Fruit fly (Drosophila melanogaster): ENCODE measurements around the gene phu.

Gene phu

dm6 chr3R:9533181-9534124, 38.9 kb downstream of the phu start (continued):
- TF ChIP-seq CG16815 (GFP tag; optimal IDR thresholded peaks at IDR 0.05) (peak; percentile 96), CG7372 (GFP tag; IDR thresholded peaks at IDR 0.05) (peak; percentile 92), hb (GFP tag; IDR thresholded peaks at IDR 0.05; ENCODE audit: partially characterized antibody) (no peak), CG17568 (GFP tag; optimal IDR thresholded peaks at IDR 0.05) (peak; percentile 87), Atf3 (GFP tag; optimal IDR thresholded peaks at IDR 0.05) (peak; percentile 84), CG4360 (GFP tag; IDR thresholded peaks at IDR 0.05) (0 out of 2 replicates have a peak, but pooled peaks have one; percentile 41), CG7745 (tag; optimal IDR thresholded peaks at IDR 0.05) (no peak), slp2 (GFP tag; optimal IDR thresholded peaks at IDR 0.05) (peak; percentile 93), amos (GFP tag; IDR thresholded peaks at IDR 0.05; ENCODE audit: partially characterized antibody) (no peak), CG13894 (tag; optimal IDR thresholded peaks at IDR 0.05) (peak; percentile 87), ro (GFP tag; IDR thresholded peaks at IDR 0.05) (peak; percentile 82; the same call in 1 of the 2 replicates), CG31388 (GFP tag; optimal IDR thresholded peaks at IDR 0.05) (peak; percentile 87), MTF-1 (GFP tag; optimal IDR thresholded peaks at IDR 0.05; ENCODE audit: borderline replicate concordance) (peak; percentile 57), pita (GFP tag; optimal IDR thresholded peaks at IDR 0.05) (no peak), mam (GFP tag; optimal IDR thresholded peaks at IDR 0.05) (peak; percentile 92), Myb (GFP tag; optimal IDR thresholded peaks at IDR 0.05) (peak; percentile 81), maf-S (GFP tag; optimal IDR thresholded peaks at IDR 0.05) (peak; percentile 93), CG9817 (tag; optimal IDR thresholded peaks at IDR 0.05) (peak; percentile 91), CG8281 (tag; optimal IDR thresholded peaks at IDR 0.05) (peak; percentile 83), CG10267 (tag; optimal IDR thresholded peaks at IDR 0.05) (peak; percentile 92), nau (GFP tag; optimal IDR thresholded peaks at IDR 0.05) (peak; percentile 98), tio (GFP tag; optimal IDR thresholded peaks at IDR 0.05) (peak; percentile 97), CG4424 (GFP tag; optimal IDR thresholded peaks at IDR 0.05) (peak; percentile 98), sug (tag; optimal IDR thresholded peaks at IDR 0.05) (peak; percentile 93), B-H2 (GFP tag; optimal IDR thresholded peaks at IDR 0.05) (peak; percentile 94), CG11093 (GFP tag; IDR thresholded peaks at IDR 0.05) (peak; percentile 87), Hmx (GFP tag; optimal IDR thresholded peaks at IDR 0.05) (peak; percentile 91), CG1024 (GFP tag; IDR thresholded peaks at IDR 0.05) (peak; percentile 50; the same call in 1 of the 2 replicates), CG15696 (tag; optimal IDR thresholded peaks at IDR 0.05) (peak; percentile 71), hth (optimal IDR thresholded peaks at IDR 0.05) (no peak), CG6813 (GFP tag; optimal IDR thresholded peaks at IDR 0.05) (peak; percentile 96), crol (GFP tag; IDR thresholded peaks at IDR 0.05) (no peak), CG7357 (GFP tag; IDR thresholded peaks at IDR 0.05) (peak; percentile 85), pum (GFP tag; optimal IDR thresholded peaks at IDR 0.05) (peak; percentile 91), CG14965 (GFP tag; optimal IDR thresholded peaks at IDR 0.05; ENCODE audit: borderline replicate concordance) (no peak), ind (GFP tag; optimal IDR thresholded peaks at IDR 0.05) (peak; percentile 96), CG8765 (GFP tag; IDR thresholded peaks at IDR 0.05) (peak; percentile 39; the same call in 1 of the 2 replicates), corto (GFP tag; optimal IDR thresholded peaks at IDR 0.05) (peak; percentile 91), CG8359 (GFP tag; optimal IDR thresholded peaks at IDR 0.05; ENCODE audit: borderline replicate concordance) (peak; percentile 87), h (optimal IDR thresholded peaks at IDR 0.05) (no peak), toy (GFP tag; IDR thresholded peaks at IDR 0.05) (peak; percentile 58), CG11456 (GFP tag; IDR thresholded peaks at IDR 0.05) (peak; percentile 86), pzg (GFP tag; optimal IDR thresholded peaks at IDR 0.05) (peak; percentile 17), Atf-2 (GFP tag; optimal IDR thresholded peaks at IDR 0.05) (peak; percentile 90), fd96Cb (tag; optimal IDR thresholded peaks at IDR 0.05) (peak; percentile 94), CG43689 (GFP tag; IDR thresholded peaks at IDR 0.05) (peak; percentile 61), CG8388 (GFP tag; optimal IDR thresholded peaks at IDR 0.05) (peak; percentile 93), btn (GFP tag; optimal IDR thresholded peaks at IDR 0.05) (peak; percentile 80)
